Worm (Caenorhabditis elegans): ENCODE results near the gene C49F5.13.
A peak's percentile ranks its signal among the peaks of the same experiment; 100 is the strongest.

C49F5.13 gene

DNA sequence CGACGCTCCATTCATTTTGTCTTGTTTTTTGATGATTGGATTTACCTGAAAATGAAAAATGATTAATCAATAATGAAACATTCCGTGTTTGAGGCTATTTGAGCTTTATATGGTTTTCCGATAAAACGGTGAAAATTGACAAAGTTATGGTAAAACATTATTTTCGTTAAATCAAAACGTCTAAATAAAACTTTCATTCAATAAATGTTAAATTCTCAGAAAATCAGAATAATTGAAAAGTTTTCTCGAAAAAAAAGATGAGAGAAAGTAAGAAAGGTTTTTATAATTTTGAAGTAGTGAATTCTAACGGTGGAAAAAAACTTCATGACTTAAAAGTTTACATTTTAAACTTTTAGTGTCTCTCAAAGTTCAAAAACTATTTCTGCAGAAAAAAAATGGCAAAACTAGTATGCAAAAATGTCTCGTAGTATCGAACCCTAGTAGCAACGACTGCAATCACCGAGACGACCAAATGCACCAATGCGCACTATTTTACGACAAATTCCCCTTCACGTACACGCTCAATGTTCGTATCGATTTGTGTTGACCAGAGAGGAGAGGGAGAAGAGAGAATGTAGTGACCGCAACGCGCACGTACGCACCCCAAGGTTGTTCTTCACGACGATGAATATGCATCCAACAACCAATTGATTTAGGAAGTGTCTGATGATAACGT, 14.3 kb upstream of the C49F5.13 start, which contains the start of gene nfya-1 (continued):
- TF ChIP-seq aha-1 (tag; optimal IDR thresholded peaks at IDR 0.05) (no peak), snu-23 (GFP tag; optimal IDR thresholded peaks at IDR 0.05) (peak; percentile 73), ceh-63 (GFP tag; optimal IDR thresholded peaks at IDR 0.05) (no peak), swsn-7 (tag; optimal IDR thresholded peaks at IDR 0.05) (peak; percentile 43), elt-2 (tag; optimal IDR thresholded peaks at IDR 0.05) (no peak), sup-37 (GFP tag; optimal IDR thresholded peaks at IDR 0.05) (no peak), xbp-1 (tag; optimal IDR thresholded peaks at IDR 0.05) (peak; percentile 32), ztf-4 (tag; optimal IDR thresholded peaks at IDR 0.05) (no peak), unc-86 (tag; optimal IDR thresholded peaks at IDR 0.05) (peak; percentile 33), lin-14 (GFP tag; optimal IDR thresholded peaks at IDR 0.05) (peak; percentile 75), tbx-2 (tag; optimal IDR thresholded peaks at IDR 0.05) (peak; percentile 9)

DNA sequence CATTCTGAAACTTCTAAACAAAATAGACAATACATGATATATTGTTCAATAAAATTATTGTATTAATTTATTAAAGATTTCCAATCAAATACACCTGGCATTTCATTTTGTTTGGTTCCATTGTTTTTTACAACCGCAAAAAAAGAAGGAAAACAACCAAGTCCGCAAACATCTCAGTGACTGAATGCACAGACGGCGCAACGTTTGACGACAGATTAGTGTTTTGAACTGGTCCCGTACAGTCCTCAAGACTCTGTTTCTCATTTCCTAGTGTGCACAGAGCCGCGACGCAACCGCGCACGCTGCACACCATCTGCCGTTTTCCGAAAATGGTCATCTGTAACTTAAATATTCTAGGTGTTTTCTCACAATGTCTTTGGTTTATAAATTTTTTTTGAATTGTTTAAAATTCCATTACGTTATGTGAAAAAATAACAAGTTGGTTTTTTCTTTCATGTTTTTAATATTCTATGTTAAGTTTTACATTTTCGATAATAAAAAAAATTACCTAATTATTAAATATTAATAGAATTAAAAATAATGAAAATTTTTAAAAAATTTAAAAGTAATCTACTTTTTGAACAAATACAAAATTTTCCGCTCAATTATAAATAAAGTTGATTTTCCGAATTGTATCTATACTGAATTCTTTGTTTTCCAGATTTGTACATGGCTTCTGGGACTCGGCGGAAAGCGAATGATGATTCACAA, 12.9 kb upstream of the C49F5.13 start, which contains the start of gene lsd-1:
TSS of gene lsd-1 (plus strand) at position 661 of the 711 bp plus-strand sequence.
- no peak for TF ChIP-seq elt-2 (tag; optimal IDR thresholded peaks at IDR 0.05)
- no peak for TF ChIP-seq nhr-84 (tag; optimal IDR thresholded peaks at IDR 0.05)
- peak; percentile 8 for TF ChIP-seq nhr-90 (tag; optimal IDR thresholded peaks at IDR 0.05; ENCODE audit: poor library complexity)
- no peak for TF ChIP-seq egl-27 (tag; optimal IDR thresholded peaks at IDR 0.05)
- TF ChIP-seq irx-1 (tag; optimal IDR thresholded peaks at IDR 0.05), result no peak
- TF ChIP-seq nhr-85 (tag), result peak; percentile 68
- peak; percentile 21 for TF ChIP-seq tbx-2 (tag; optimal IDR thresholded peaks at IDR 0.05)
- no peak for TF ChIP-seq pax-3 (tag; optimal IDR thresholded peaks at IDR 0.05)
- TF ChIP-seq aha-1 (tag; optimal IDR thresholded peaks at IDR 0.05), result no peak
- TF ChIP-seq ztf-4 (tag; optimal IDR thresholded peaks at IDR 0.05), result no peak
- no peak for TF ChIP-seq nhr-237 (tag; optimal IDR thresholded peaks at IDR 0.05)
- peak in 2 of 3 experiments; percentile 28 to 32 for TF ChIP-seq dpl-1 (GFP tag; optimal IDR thresholded peaks at IDR 0.05)
- no peak for TF ChIP-seq sptf-1 (tag; optimal IDR thresholded peaks at IDR 0.05)
- no peak for TF ChIP-seq lin-39 (tag; optimal IDR thresholded peaks at IDR 0.05)
- TF ChIP-seq unc-86 (tag; optimal IDR thresholded peaks at IDR 0.05), result no peak
- TF ChIP-seq mef-2 (tag; optimal IDR thresholded peaks at IDR 0.05), result no peak
- TF ChIP-seq lin-13 (GFP tag; optimal IDR thresholded peaks at IDR 0.05), result no peak
- TF ChIP-seq nhr-47 (tag; optimal IDR thresholded peaks at IDR 0.05), result peak; percentile 45
- no peak for TF ChIP-seq fos-1 (tag; optimal IDR thresholded peaks at IDR 0.05)
- no peak for TF ChIP-seq jun-1 (tag; optimal IDR thresholded peaks at IDR 0.05)
- peak; percentile 10 for TF ChIP-seq xbp-1 (tag; optimal IDR thresholded peaks at IDR 0.05)
- no peak for TF ChIP-seq lir-3 (tag; optimal IDR thresholded peaks at IDR 0.05; ENCODE audit: poor library complexity)
- TF ChIP-seq mab-9 (GFP tag; IDR thresholded peaks at IDR 0.05), result no peak
- TF ChIP-seq Y116A8C.19 (tag; optimal IDR thresholded peaks at IDR 0.05; ENCODE audit: borderline replicate concordance), result no peak
- TF ChIP-seq swsn-7 (tag; optimal IDR thresholded peaks at IDR 0.05), result peak; percentile 28
- TF ChIP-seq pqm-1 (tag; optimal IDR thresholded peaks at IDR 0.05), result no peak
- TF ChIP-seq zip-4 (GFP tag; optimal IDR thresholded peaks at IDR 0.05), result no peak
- no peak for TF ChIP-seq nhr-77 (tag; optimal IDR thresholded peaks at IDR 0.05)
- TF ChIP-seq zag-1 (tag; optimal IDR thresholded peaks at IDR 0.05), result no peak
- TF ChIP-seq ama-1 (optimal IDR thresholded peaks at IDR 0.05), result no peak
- no peak for TF ChIP-seq unc-130 (tag; optimal IDR thresholded peaks at IDR 0.05)
- no peak for TF ChIP-seq nhr-12 (tag; optimal IDR thresholded peaks at IDR 0.05)
- no peak for TF ChIP-seq lin-14 (GFP tag; optimal IDR thresholded peaks at IDR 0.05)
- no peak for TF ChIP-seq blmp-1 (tag; optimal IDR thresholded peaks at IDR 0.05)
- TF ChIP-seq C34B4.2 (tag; optimal IDR thresholded peaks at IDR 0.05), result no peak
- no peak for TF ChIP-seq ets-5 (GFP tag; IDR thresholded peaks at IDR 0.05)
- no peak for TF ChIP-seq sox-4 (tag; optimal IDR thresholded peaks at IDR 0.05)
- no peak for TF ChIP-seq ztf-11 (tag; optimal IDR thresholded peaks at IDR 0.05)
- TF ChIP-seq ceh-82 (tag; optimal IDR thresholded peaks at IDR 0.05), result peak in 1 of 3 experiments; percentile 5
- no peak for TF ChIP-seq nhr-71 (tag; optimal IDR thresholded peaks at IDR 0.05)
- TF ChIP-seq egl-13 (tag; optimal IDR thresholded peaks at IDR 0.05), result peak; percentile 9
- no peak for TF ChIP-seq mdl-1 (tag; optimal IDR thresholded peaks at IDR 0.05)
- no peak for TF ChIP-seq unc-30 (tag; optimal IDR thresholded peaks at IDR 0.05)
- TF ChIP-seq tlp-1 (tag; optimal IDR thresholded peaks at IDR 0.05), result no peak
- no peak for TF ChIP-seq aly-2 (tag; optimal IDR thresholded peaks at IDR 0.05)
